Worm (Caenorhabditis elegans) whole organism, late embryonic: ENCODE data around the gene ins-20.
A peak's percentile ranks its signal among the peaks of the same experiment; 100 is the strongest.

Experiments used
- pha-4 ChIP-seq: fragments of 150-350 bp; optimal IDR thresholded peaks from 2 replicates; lab custom pipeline; 2018; ENCODE audit warnings: missing biosample characterization, missing genetic modification reagents, missing genetic modification characterization
- ttx-3 ChIP-seq: sonication (generic microtip); optimal IDR thresholded peaks from 2 replicates; lab custom pipeline; 2016; ENCODE audit warnings: missing genetic modification reagents, missing genetic modification characterization, missing compliant biosample characterization
- unc-3 ChIP-seq, 2 experiments: fragments of 200-800 bp in 1 of 2; sonication (Bioruptor generic) in 1 of 2; sonication (generic microtip) in 1 of 2; conservative IDR thresholded peaks in 1 of 2; optimal IDR thresholded peaks in 1 of 2; 2 replicates each; pipeline versions ENCODE4 v1.3.6 to Lab custom; 2016 to 2022; ENCODE audit warnings: missing compliant biosample characterization in 2 of 2, missing genetic modification characterization in 2 of 2, missing genetic modification reagents in 1 of 2

DNA sequence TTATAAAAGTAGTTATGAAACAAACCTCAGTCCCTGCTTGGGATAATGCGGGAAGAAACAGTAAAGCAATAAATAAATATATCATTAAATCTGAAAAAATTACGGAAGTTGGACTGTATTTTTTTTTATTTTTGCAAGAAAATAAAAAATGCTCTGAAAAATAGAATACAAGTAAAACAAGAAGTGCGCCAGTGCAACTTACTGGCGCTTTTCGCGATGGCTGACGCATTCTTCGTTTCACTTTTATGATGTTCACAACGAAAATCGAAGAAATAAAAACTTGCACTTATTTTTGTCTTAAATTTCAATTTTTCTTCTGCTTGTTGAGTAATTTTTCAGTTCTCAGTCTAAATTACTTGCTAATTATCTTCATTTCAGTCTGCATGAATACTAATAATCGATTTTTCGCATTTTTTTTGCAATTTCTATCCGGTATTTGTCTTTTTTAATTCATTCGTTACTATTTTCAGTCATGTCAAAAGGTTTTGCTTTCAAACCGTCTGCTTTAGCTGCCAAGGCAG lies 37.1 kb downstream of the ins-20 start, which contains the start of the genes R12C12.6 and ran-5:
- TF ChIP-seq pha-4 (tag; lab: Kevin White, UChicago) (no peak), unc-3 (GFP tag; conservative IDR thresholded peaks at IDR 0.05; lab: Robert Waterston, UW) (0 out of 2 replicates have a peak, but pooled peaks have one; percentile 28), unc-3 (tag; optimal IDR thresholded peaks at IDR 0.05; lab: Kevin White, UChicago) (no peak), ttx-3 (peak; percentile 24)
